Worm (Caenorhabditis elegans) whole organism, L2 larva: Measurements from ENCODE around the gene jkk-1.

ENCODE experiments used
- fos-1 ChIP-seq: fragments of 150-350 bp; optimal IDR thresholded peaks from 2 replicates; lab custom pipeline; 2014; ENCODE audit warnings: missing biosample characterization, missing genetic modification characterization
- lsy-2 ChIP-seq, 2 experiments: fragments of 150-350 bp in 1 of 2; sonication (generic microtip) in 1 of 2; optimal IDR thresholded peaks; 2 replicates each; lab custom pipeline; 2014 to 2017; ENCODE audit warnings: missing biosample characterization in 2 of 2, missing genetic modification characterization in 2 of 2
- mbf-1 ChIP-seq: sonication (generic microtip); optimal IDR thresholded peaks from 2 replicates; lab custom pipeline; 2017; ENCODE audit warnings: missing biosample characterization, missing genetic modification characterization
- nhr-11 ChIP-seq: fragments of 150-350 bp; optimal IDR thresholded peaks from 2 replicates; lab custom pipeline; 2014; ENCODE audit warnings: missing biosample characterization, missing genetic modification characterization
- nhr-237 ChIP-seq: fragments of 150-350 bp; optimal IDR thresholded peaks from 2 replicates; lab custom pipeline; 2014; ENCODE audit warnings: missing biosample characterization, missing genetic modification characterization
- unc-62 ChIP-seq: fragments of 150-350 bp; optimal IDR thresholded peaks from 2 replicates; lab custom pipeline; 2014; ENCODE audit warnings: missing biosample characterization, missing genetic modification reagents, missing genetic modification characterization

DNA sequence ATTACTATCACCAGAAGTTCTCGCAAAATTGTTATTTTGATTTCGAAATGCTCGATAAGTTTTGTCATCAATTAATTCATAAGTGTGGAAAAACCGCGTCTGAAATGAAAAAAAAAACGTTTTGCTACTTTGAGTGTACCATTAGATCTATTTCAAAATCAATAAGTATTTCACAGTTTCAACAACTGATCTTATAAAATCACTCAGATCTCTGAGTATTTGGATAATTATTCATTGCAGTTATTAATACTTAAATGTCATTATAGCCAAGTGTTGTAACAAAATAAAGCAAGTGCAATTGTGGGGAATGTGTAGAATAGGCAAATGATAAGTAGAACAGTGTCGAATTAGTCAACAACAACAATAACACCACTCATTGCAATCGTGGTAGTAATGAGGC is 38.1 kb downstream of the jkk-1 start, which contains the start of gene C03F11.4:
- TF ChIP-seq nhr-237: no peak
- no peak for TF ChIP-seq lsy-2 (tag; optimal IDR thresholded peaks at IDR 0.05; lab: Kevin White, UChicago)
- no peak for TF ChIP-seq fos-1 (tag; lab: Kevin White, UChicago)
- TF ChIP-seq nhr-11 (tag; lab: Kevin White, UChicago): no peak
- TF ChIP-seq mbf-1 (tag; lab: Kevin White, UChicago): no peak
- TF ChIP-seq unc-62 (GFP tag; lab: Kevin White, UChicago): no peak
